Worm (Caenorhabditis elegans): ENCODE data around the gene tag-307.

tag-307 gene

DNA sequence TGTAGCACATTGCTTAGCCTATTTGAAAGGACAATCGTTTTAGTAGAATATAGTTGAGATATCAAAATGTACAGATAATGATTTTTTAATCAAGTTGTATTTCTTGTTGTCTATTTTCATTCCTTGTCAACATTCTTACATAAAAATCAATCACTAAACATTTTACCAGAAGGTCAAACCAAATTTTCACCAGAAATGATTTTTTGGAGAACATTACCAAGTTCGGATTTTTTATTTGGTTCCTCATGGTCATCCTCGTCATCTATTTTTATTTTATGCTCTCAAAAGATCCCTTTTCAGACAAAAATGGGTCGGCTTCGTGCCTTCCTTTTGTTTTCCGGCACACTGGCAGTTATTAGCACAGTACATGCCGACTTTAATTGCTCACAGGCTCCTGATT, 16.4 kb upstream of the tag-307 start, which contains the start of gene tyr-1:
Gene tyr-1, plus strand, starts transcription at position 301 of the 400 bp plus-strand sequence.
- TF ChIP-seq lin-32 (GFP tag; optimal IDR thresholded peaks at IDR 0.05) (no peak), sem-2 (GFP tag; optimal IDR thresholded peaks at IDR 0.05) (no peak), ceh-39 (tag; optimal IDR thresholded peaks at IDR 0.05) (no peak), cnd-1 (tag; optimal IDR thresholded peaks at IDR 0.05) (no peak), zip-8 (tag; optimal IDR thresholded peaks at IDR 0.05) (no peak), ham-2 (GFP tag; optimal IDR thresholded peaks at IDR 0.05) (no peak), nhr-237 (tag; optimal IDR thresholded peaks at IDR 0.05) (no peak), mls-2 (tag; optimal IDR thresholded peaks at IDR 0.05) (no peak), nhr-76 (tag; optimal IDR thresholded peaks at IDR 0.05) (no peak), elt-1 (tag; optimal IDR thresholded peaks at IDR 0.05; ENCODE audit: borderline replicate concordance, insufficient read depth) (no peak), lsy-2 (tag; optimal IDR thresholded peaks at IDR 0.05) (no peak), ceh-83 (GFP tag; optimal IDR thresholded peaks at IDR 0.05) (no peak), nhr-12 (tag; optimal IDR thresholded peaks at IDR 0.05) (no peak), snpc-4 (tag; optimal IDR thresholded peaks at IDR 0.05) (no peak)

DNA sequence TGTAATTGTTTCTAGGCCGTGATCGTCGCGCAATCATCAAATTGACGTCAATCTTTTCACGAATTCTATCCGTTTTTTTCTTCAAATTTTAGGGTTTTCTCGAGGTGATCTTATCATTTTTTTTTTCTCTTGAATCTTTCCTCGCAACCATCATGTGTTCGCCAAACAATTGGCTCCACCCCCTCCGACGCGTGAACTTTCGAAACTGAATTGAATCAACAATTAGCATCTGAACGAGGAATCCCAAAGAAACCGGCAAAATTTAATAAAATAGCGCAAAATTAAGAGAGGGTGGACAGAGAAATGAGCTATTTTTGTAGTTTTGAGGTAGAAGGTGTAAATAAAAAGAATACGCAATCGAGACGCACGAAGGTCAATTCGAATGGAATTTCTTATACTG, 15.7 kb upstream of the tag-307 start:
- no peak for TF ChIP-seq unc-39 (tag; optimal IDR thresholded peaks at IDR 0.05)

DNA sequence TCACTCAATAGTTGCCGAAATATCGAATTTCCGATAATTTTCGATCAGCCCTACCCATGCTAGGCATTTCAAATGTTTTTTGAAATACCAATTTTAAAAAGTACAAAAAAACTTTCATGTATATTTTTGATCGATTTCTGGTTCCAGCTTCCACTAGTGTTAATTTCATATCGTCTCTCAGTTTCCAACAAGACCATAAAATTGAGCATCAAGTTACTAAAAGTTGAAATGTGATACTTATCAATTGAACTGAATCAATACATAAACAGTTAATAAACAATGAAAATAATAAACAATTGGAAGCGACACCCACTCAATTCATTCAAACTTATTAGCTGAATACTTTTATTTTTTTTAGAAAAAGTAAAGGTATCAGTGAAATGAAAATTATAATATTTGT, 9.1 kb upstream of the tag-307 start, which contains the start of gene cup-4:
Gene cup-4, plus strand, starts transcription at position 301 of the 400 bp plus-strand sequence.
- TF ChIP-seq sem-2 (GFP tag; optimal IDR thresholded peaks at IDR 0.05) = no peak
- TF ChIP-seq ceh-83 (GFP tag; optimal IDR thresholded peaks at IDR 0.05) = no peak
- no peak for TF ChIP-seq nhr-28 (tag; optimal IDR thresholded peaks at IDR 0.05)
- TF ChIP-seq nhr-237 (tag; optimal IDR thresholded peaks at IDR 0.05) = no peak
- no peak for TF ChIP-seq flh-1 (GFP tag; optimal IDR thresholded peaks at IDR 0.05)
- TF ChIP-seq lsy-2 (tag; optimal IDR thresholded peaks at IDR 0.05) = no peak
- TF ChIP-seq pha-4 (tag; optimal IDR thresholded peaks at IDR 0.05) = no peak
- no peak for TF ChIP-seq nhr-12 (tag; optimal IDR thresholded peaks at IDR 0.05)
- TF ChIP-seq zip-8 (tag; optimal IDR thresholded peaks at IDR 0.05) = no peak
- TF ChIP-seq mab-5 (tag; optimal IDR thresholded peaks at IDR 0.05) = no peak
- TF ChIP-seq mep-1 (tag; optimal IDR thresholded peaks at IDR 0.05) = no peak

- TF ChIP-seq nhr-2 (tag; optimal IDR thresholded peaks at IDR 0.05) = no peak
- TF ChIP-seq nhr-28 (tag; optimal IDR thresholded peaks at IDR 0.05) = no peak
- TF ChIP-seq elt-1 (tag; optimal IDR thresholded peaks at IDR 0.05; ENCODE audit: borderline replicate concordance, insufficient read depth) = no peak
- TF ChIP-seq nhr-237 (tag; optimal IDR thresholded peaks at IDR 0.05) = no peak
- no peak for TF ChIP-seq snpc-4 (tag; optimal IDR thresholded peaks at IDR 0.05)
- TF ChIP-seq tbx-8 (GFP tag; optimal IDR thresholded peaks at IDR 0.05) = no peak
- no peak for TF ChIP-seq pha-4 (tag; optimal IDR thresholded peaks at IDR 0.05)
- no peak for TF ChIP-seq ces-1 (GFP tag; optimal IDR thresholded peaks at IDR 0.05)
- TF ChIP-seq sptf-1 (tag; optimal IDR thresholded peaks at IDR 0.05) = no peak
- TF ChIP-seq bed-3 (GFP tag; optimal IDR thresholded peaks at IDR 0.05) = no peak
- TF ChIP-seq unc-62 (GFP tag; optimal IDR thresholded peaks at IDR 0.05) = no peak
- no peak for TF ChIP-seq elt-3 (tag; optimal IDR thresholded peaks at IDR 0.05)
- TF ChIP-seq ceh-43 (GFP tag; optimal IDR thresholded peaks at IDR 0.05) = no peak
- TF ChIP-seq ham-2 (GFP tag; optimal IDR thresholded peaks at IDR 0.05) = no peak
- TF ChIP-seq unc-120 (tag; optimal IDR thresholded peaks at IDR 0.05; ENCODE audit: poor library complexity, severe bottlenecking) = no peak
- TF ChIP-seq cnd-1 (tag; optimal IDR thresholded peaks at IDR 0.05) = no peak
- TF ChIP-seq mls-2 (tag; optimal IDR thresholded peaks at IDR 0.05) = no peak
- no peak for TF ChIP-seq ceh-83 (GFP tag; optimal IDR thresholded peaks at IDR 0.05)
Measured at ce11 chrIII:7865238-7865761, 8.3 kb upstream of the tag-307 start, which contains the start of gene slc-17.3. Gene slc-17.3, minus strand, starts transcription at chrIII:7865288.

DNA sequence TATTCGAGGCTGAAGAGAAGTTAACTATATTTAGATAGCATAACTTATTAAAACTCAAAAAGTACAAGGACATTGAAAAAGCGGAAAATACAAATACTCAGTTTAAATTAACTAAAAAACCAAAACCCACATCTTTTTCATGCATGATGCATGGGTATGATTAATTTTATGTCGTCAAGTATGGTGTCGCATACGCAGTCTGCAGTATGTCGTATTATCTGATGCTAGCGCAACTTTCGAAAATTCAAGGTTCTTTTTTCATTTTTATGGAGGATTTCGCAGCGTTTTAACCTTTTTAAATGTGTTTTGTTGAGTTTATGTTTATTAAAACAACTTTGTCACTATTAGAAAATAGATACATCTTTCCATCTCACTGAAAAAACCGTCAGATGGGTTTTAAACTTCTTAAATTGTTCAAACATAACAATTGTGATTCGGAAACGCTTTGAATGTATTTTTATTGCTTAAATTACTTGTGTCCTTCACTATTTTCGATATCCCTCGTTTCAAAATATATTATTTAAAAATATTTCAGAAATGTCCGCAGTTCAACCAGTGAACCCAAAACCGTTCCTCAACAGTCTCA, 4.6 kb upstream of the tag-307 start, which contains the start of gene snr-5:
Gene snr-5, plus strand, starts transcription at position 536 of the 586 bp plus-strand sequence.
- TF ChIP-seq ces-1 (GFP tag; optimal IDR thresholded peaks at IDR 0.05) (no peak), ztf-11 (tag; optimal IDR thresholded peaks at IDR 0.05) (no peak), ceh-43 (GFP tag; optimal IDR thresholded peaks at IDR 0.05) (no peak), tbx-8 (GFP tag; optimal IDR thresholded peaks at IDR 0.05) (no peak), zip-8 (tag; optimal IDR thresholded peaks at IDR 0.05) (no peak), sptf-1 (tag; optimal IDR thresholded peaks at IDR 0.05) (no peak), lsy-2 (tag; optimal IDR thresholded peaks at IDR 0.05) (no peak), nhr-12 (tag; optimal IDR thresholded peaks at IDR 0.05) (no peak)

All from whole organism, mixed stage, embryonic.